Worm (Caenorhabditis elegans) whole organism, mixed stage, embryonic: Measurements from ENCODE around the gene gskl-1.
A peak's percentile ranks its signal among the peaks of the same experiment; 100 is the strongest.

ENCODE experiments used
- ceh-83 ChIP-seq: fragments of 200-800 bp; sonication (Bioruptor generic); optimal IDR thresholded peaks from 2 replicates; lab custom pipeline; 2018; ENCODE audit warnings: mild to moderate bottlenecking, missing genetic modification characterization, missing compliant biosample characterization
- drap-1 ChIP-seq: fragments of 200-800 bp; sonication (Bioruptor generic); optimal IDR thresholded peaks from 3 replicates; lab custom pipeline; 2018; ENCODE audit warnings: mild to moderate bottlenecking, missing genetic modification characterization, missing compliant biosample characterization
- unc-120 ChIP-seq: sonication (generic microtip); optimal IDR thresholded peaks from 2 replicates; lab custom pipeline; 2017; ENCODE audit warnings: missing genetic modification characterization, missing compliant biosample characterization; ENCODE audit not compliant: poor library complexity, severe bottlenecking

The gskl-1 gene

ce11 chrII:10993607-10994229 is 46.4 kb downstream of the gskl-1 start:
- TF ChIP-seq unc-120 (tag; lab: Kevin White, UChicago) (no peak), ceh-83 (GFP tag; lab: Kevin White, UChicago) (peak; percentile 2)

DNA sequence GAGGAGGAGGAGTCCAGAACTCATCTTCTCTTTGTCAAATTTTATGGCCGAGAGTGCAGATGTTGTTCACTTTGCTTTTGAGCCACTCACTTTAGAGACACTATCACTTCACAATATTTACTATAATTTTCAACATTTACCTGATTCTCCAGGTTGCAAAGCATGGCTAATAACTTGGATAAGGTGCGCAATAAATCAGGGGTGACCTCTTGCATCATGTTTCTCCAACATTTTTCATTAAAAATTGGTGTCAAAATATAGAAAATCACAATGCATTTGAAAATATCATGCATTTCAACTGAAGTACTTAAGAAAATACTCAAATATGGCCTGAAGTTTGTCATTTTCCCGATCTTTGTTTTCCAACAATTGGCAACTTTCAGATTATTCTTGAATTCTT is 48.2 kb downstream of the gskl-1 start:
- no peak for TF ChIP-seq drap-1 (GFP tag; lab: Kevin White, UChicago)
